Worm (Caenorhabditis elegans): ENCODE results near the gene T07G12.2.

T07G12.2 gene

DNA sequence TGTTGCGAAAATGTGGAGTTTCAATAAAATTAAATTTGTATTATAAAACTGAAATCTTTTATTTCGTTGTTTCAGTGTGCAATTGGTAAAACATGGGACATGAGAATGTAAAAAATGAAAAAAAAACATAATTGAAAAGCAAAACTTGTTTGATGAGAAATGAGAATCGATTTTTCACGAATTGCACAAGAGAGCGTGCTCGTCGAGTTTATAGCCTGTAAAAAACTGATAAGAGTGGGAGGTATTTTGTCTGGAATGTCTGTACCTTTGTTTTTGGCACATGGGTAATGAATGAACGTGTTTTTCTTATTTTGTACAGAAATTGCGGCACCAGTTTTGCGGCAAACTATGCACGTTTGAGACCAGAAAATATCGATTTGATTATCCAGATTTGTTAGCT, 47.9 kb upstream of the T07G12.2 start:
- TF ChIP-seq nhr-80 (tag; optimal IDR thresholded peaks at IDR 0.05): peak; percentile 40
- TF ChIP-seq ztf-25 (GFP tag; IDR thresholded peaks at IDR 0.05): no peak

DNA sequence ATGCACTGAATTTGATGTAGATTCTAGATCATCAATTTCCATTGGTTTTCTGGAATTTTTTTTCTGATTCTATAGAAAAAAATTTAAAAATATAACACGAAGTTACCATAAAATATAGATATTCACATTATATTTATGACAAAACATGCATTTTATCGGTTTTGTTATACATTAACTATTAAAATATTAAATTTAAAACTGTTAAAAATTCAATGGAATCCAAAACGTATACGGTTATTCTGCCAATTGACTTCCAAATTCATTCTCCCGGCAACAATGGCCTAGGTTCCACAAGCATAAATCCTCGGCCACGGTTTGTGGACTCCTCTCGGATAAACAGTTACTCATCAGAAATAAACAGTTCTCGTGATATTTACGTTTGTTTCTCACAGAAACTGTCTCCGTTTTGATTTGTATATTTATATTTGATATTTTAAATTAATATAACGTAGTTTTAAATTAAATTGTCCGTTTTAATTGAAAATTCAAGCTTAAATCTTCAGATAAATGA, 46.8 kb upstream of the T07G12.2 start, which contains the start of the genes F01D4.5 and ced-5:
TSS of gene F01D4.5 (minus strand) at position 51 of the 511 bp plus-strand sequence.
TSS of gene ced-5 (plus strand) at position 504 of the 511 bp plus-strand sequence.
- TF ChIP-seq hrde-1 (tag; optimal IDR thresholded peaks at IDR 0.05; ENCODE audit: borderline replicate concordance) (peak; percentile 71), snpc-3.4 (tag; optimal IDR thresholded peaks at IDR 0.05) (no peak), dox-1 (GFP tag; IDR thresholded peaks at IDR 0.05) (peak; percentile 85), rpc-1 (optimal IDR thresholded peaks at IDR 0.05) (no peak), rpc-1 (tag; optimal IDR thresholded peaks at IDR 0.05) (no peak), atf-7 (tag; optimal IDR thresholded peaks at IDR 0.05) (peak; percentile 44), ama-1 (optimal IDR thresholded peaks at IDR 0.05) (no peak), ama-1 (GFP tag; optimal IDR thresholded peaks at IDR 0.05) (no peak), C06A6.2 (GFP tag; conservative IDR thresholded peaks at IDR 0.05) (no peak), ceh-40 (GFP tag; IDR thresholded peaks at IDR 0.05) (no peak), unc-62 (GFP tag; optimal IDR thresholded peaks at IDR 0.05) (no peak), Y79H2A.3 (GFP tag; conservative IDR thresholded peaks at IDR 0.05) (no peak), ztf-25 (GFP tag; IDR thresholded peaks at IDR 0.05) (no peak), ztf-6 (GFP tag; IDR thresholded peaks at IDR 0.05) (no peak), ceh-58 (GFP tag; IDR thresholded peaks at IDR 0.05) (no peak), him-1 (tag; optimal IDR thresholded peaks at IDR 0.05) (peak; percentile 55), Y56A3A.18 (GFP tag; IDR thresholded peaks at IDR 0.05) (no peak), ztf-28 (GFP tag; IDR thresholded peaks at IDR 0.05) (0 out of 2 replicates have a peak, but pooled peaks have one; percentile 64), sea-2 (GFP tag; IDR thresholded peaks at IDR 0.05) (no peak), F33H1.4 (GFP tag; IDR thresholded peaks at IDR 0.05) (peak; percentile 48; the same call in 1 of the 2 replicates), mcd-1 (GFP tag; IDR thresholded peaks at IDR 0.05) (peak; percentile 68), pbrm-1 (GFP tag; IDR thresholded peaks at IDR 0.05) (no peak; the same call in 1 of the 2 replicates), pha-4 (tag; optimal IDR thresholded peaks at IDR 0.05) (no peak), tbx-9 (tag; optimal IDR thresholded peaks at IDR 0.05; ENCODE audit: borderline replicate concordance) (no peak), nfya-1 (tag; optimal IDR thresholded peaks at IDR 0.05; ENCODE audit: borderline replicate concordance, insufficient read depth) (no peak), sdz-38 (tag; optimal IDR thresholded peaks at IDR 0.05) (no peak), hsf-1 (GFP tag; IDR thresholded peaks at IDR 0.05) (no peak), madf-3 (GFP tag; IDR thresholded peaks at IDR 0.05) (no peak), K12H6.12 (tag; optimal IDR thresholded peaks at IDR 0.05) (peak; percentile 74), nhr-120 (GFP tag; IDR thresholded peaks at IDR 0.05) (no peak), ztf-18 (tag; optimal IDR thresholded peaks at IDR 0.05) (peak; percentile 27), hmg-20 (GFP tag; IDR thresholded peaks at IDR 0.05) (peak; percentile 62; the same call in 1 of the 2 replicates), xnd-1 (tag; optimal IDR thresholded peaks at IDR 0.05) (no peak), egl-44 (GFP tag; IDR thresholded peaks at IDR 0.05) (no peak), lag-1 (GFP tag; IDR thresholded peaks at IDR 0.05) (0 out of 2 replicates have a peak, but pooled peaks have one; percentile 74), F57A8.1 (GFP tag; optimal IDR thresholded peaks at IDR 0.05) (no peak), C17E4.6 (GFP tag; IDR thresholded peaks at IDR 0.05) (no peak), fkh-3 (tag; optimal IDR thresholded peaks at IDR 0.05) (no peak), F52B5.7 (tag; optimal IDR thresholded peaks at IDR 0.05) (peak; percentile 1), ceh-100 (GFP tag; IDR thresholded peaks at IDR 0.05) (peak; percentile 41; the same call in 1 of the 2 replicates), snpc-4 (GFP tag; optimal IDR thresholded peaks at IDR 0.05) (no peak), snpc-4 (tag; optimal IDR thresholded peaks at IDR 0.05) (peak in 3 of 4 experiments; percentile 46 to 70 (median 64)), aptf-2 (GFP tag; conservative IDR thresholded peaks at IDR 0.05) (peak; percentile 83), madf-6 (GFP tag; IDR thresholded peaks at IDR 0.05) (peak; percentile 81), F37B4.10 (GFP tag; IDR thresholded peaks at IDR 0.05) (no peak), F10E7.11 (tag; optimal IDR thresholded peaks at IDR 0.05) (no peak), sptf-2 (GFP tag; optimal IDR thresholded peaks at IDR 0.05) (no peak)
